Fruit fly (Drosophila melanogaster): ENCODE measurements around the gene rtv.

- no peak for TF ChIP-seq CTCF (optimal IDR thresholded peaks at IDR 0.05)
- no peak for TF ChIP-seq CG8478 (optimal IDR thresholded peaks at IDR 0.05)
Observed at dm6 chrX:11153413-11153812, 377 bp downstream of the rtv start.

All from S2 (cell line).